Worm (Caenorhabditis elegans) whole organism, young adult: Measurements from ENCODE around the gene F31B9.7.

Source experiments
- B0336.3 ChIP-seq: fragments of 200-800 bp; sonication (Bioruptor generic); IDR thresholded peaks from 2 replicates; pipeline ENCODE4 v1.3.6; 2022; ENCODE audit warnings: missing genetic modification characterization, missing compliant biosample characterization
- C17E4.6 ChIP-seq: fragments of 200-800 bp; sonication (Bioruptor generic); IDR thresholded peaks from 2 replicates; pipeline ENCODE4 v1.3.6; 2022; ENCODE audit warnings: missing genetic modification reagents, missing genetic modification characterization, missing compliant biosample characterization
- F39B2.1 ChIP-seq: fragments of 200-800 bp; sonication (Bioruptor generic); IDR thresholded peaks from 2 replicates; pipeline ENCODE4 v1.3.6; 2022; ENCODE audit warnings: missing genetic modification reagents, missing genetic modification characterization, missing compliant biosample characterization
- F55B11.4 ChIP-seq: sonication (generic microtip); optimal IDR thresholded peaks from 2 replicates; lab custom pipeline; 2016; ENCODE audit warnings: missing compliant biosample characterization, missing genetic modification characterization, borderline replicate concordance; ENCODE audit not compliant: insufficient read depth
- K11D2.4 ChIP-seq: fragments of 200-800 bp; sonication (Bioruptor generic); IDR thresholded peaks from 2 replicates; pipeline ENCODE4 v1.3.6; 2022; ENCODE audit warnings: missing genetic modification reagents, missing genetic modification characterization, missing compliant biosample characterization
- ccch-3 ChIP-seq: fragments of 200-800 bp; sonication (Bioruptor generic); optimal IDR thresholded peaks from 2 replicates; lab custom pipeline; 2018; ENCODE audit warnings: mild to moderate bottlenecking, missing genetic modification characterization, missing compliant biosample characterization
- ceh-27 ChIP-seq: fragments of 200-800 bp; sonication (Bioruptor generic); optimal IDR thresholded peaks from 2 replicates; lab custom pipeline; 2018; ENCODE audit warnings: mild to moderate bottlenecking, missing genetic modification characterization, moderate library complexity, missing compliant biosample characterization
- ceh-58 ChIP-seq: fragments of 200-800 bp; sonication (Bioruptor generic); IDR thresholded peaks from 2 replicates; pipeline ENCODE4 v1.3.6; 2022; ENCODE audit warnings: missing genetic modification characterization, missing compliant biosample characterization
- dpff-1 ChIP-seq: sonication (generic microtip); optimal IDR thresholded peaks from 2 replicates; lab custom pipeline; 2017; ENCODE audit warnings: mild to moderate bottlenecking, missing genetic modification characterization, missing compliant biosample characterization
- dpl-1 ChIP-seq: fragments of 150-350 bp; optimal IDR thresholded peaks from 2 replicates; lab custom pipeline; 2014; ENCODE audit warnings: missing biosample characterization, missing genetic modification reagents, missing genetic modification characterization
- egl-18 ChIP-seq: fragments of 200-800 bp; sonication (Bioruptor generic); IDR thresholded peaks from 2 replicates; pipeline ENCODE4 v1.3.6; 2022; ENCODE audit warnings: missing genetic modification reagents, missing genetic modification characterization, missing compliant biosample characterization
- egrh-3 ChIP-seq: fragments of 200-800 bp; sonication (Bioruptor generic); IDR thresholded peaks from 2 replicates; pipeline ENCODE4 v1.3.6; 2022; ENCODE audit warnings: missing genetic modification reagents, missing genetic modification characterization, missing compliant biosample characterization
- hlh-12 ChIP-seq: sonication (generic microtip); optimal IDR thresholded peaks from 2 replicates; lab custom pipeline; 2016; ENCODE audit warnings: missing genetic modification characterization, missing compliant biosample characterization
- let-526 ChIP-seq: fragments of 200-800 bp; sonication (Bioruptor generic); IDR thresholded peaks from 2 replicates; pipeline ENCODE4 v1.3.6; 2022; ENCODE audit warnings: missing genetic modification reagents, missing genetic modification characterization, missing compliant biosample characterization
- lir-1 ChIP-seq: fragments of 200-800 bp; sonication (Bioruptor generic); conservative IDR thresholded peaks from 2 replicates; pipeline ENCODE4 v1.3.6; 2022; ENCODE audit warnings: missing genetic modification reagents, missing genetic modification characterization, missing compliant biosample characterization
- rcor-1 ChIP-seq: fragments of 200-800 bp; sonication (Bioruptor generic); IDR thresholded peaks from 2 replicates; pipeline ENCODE4 v1.3.6; 2022; ENCODE audit warnings: missing genetic modification reagents, missing genetic modification characterization, missing compliant biosample characterization
- snpc-1.1 ChIP-seq: sonication (generic microtip); optimal IDR thresholded peaks from 2 replicates; lab custom pipeline; 2017; ENCODE audit warnings: missing genetic modification characterization, mild to moderate bottlenecking, missing compliant biosample characterization, antibody characterized with exemption, moderate library complexity, missing genotype, missing genetic modification reagents; ENCODE audit not compliant: insufficient read depth
- snpc-4 ChIP-seq, 5 experiments: fragments of 150-350 bp in 1 of 5; sonication (generic microtip) in 4 of 5; optimal IDR thresholded peaks; 2 replicates each; lab custom pipeline; 2014 to 2018; ENCODE audit warnings: missing genetic modification characterization in 5 of 5, missing biosample characterization in 3 of 5, antibody characterized with exemption in 2 of 5, mild to moderate bottlenecking in 2 of 5, missing compliant biosample characterization in 2 of 5, missing genotype in 2 of 5, moderate library complexity in 2 of 5, missing genetic modification reagents in 1 of 5
- xnd-1 ChIP-seq: sonication (generic microtip); optimal IDR thresholded peaks from 2 replicates; lab custom pipeline; 2016; ENCODE audit warnings: missing genotype, missing genetic modification reagents, missing genetic modification characterization, missing compliant biosample characterization
- zfh-2 ChIP-seq: fragments of 200-800 bp; sonication (Bioruptor generic); conservative IDR thresholded peaks from 2 replicates; pipeline ENCODE4 v1.3.6; 2022; ENCODE audit warnings: missing genetic modification reagents, missing genetic modification characterization, missing compliant biosample characterization
- ztf-18 ChIP-seq: sonication (generic microtip); optimal IDR thresholded peaks from 2 replicates; lab custom pipeline; 2016; ENCODE audit warnings: missing genotype, mild to moderate bottlenecking, missing genetic modification characterization, missing compliant biosample characterization
- ztf-22 ChIP-seq: fragments of 200-800 bp; sonication (Bioruptor generic); optimal IDR thresholded peaks from 2 replicates; lab custom pipeline; 2018; ENCODE audit warnings: mild to moderate bottlenecking, missing genetic modification characterization, moderate library complexity, missing compliant biosample characterization

The F31B9.7 gene

ce11 chrX:15953086-15953485 is 33.6 kb downstream of the F31B9.7 start:
- TF ChIP-seq F39B2.1 (GFP tag; lab: Robert Waterston, UW) (no peak), K11D2.4 (no peak), snpc-1.1 (tag; lab: Kevin White, UChicago) (no peak), rcor-1 (GFP tag; lab: Robert Waterston, UW) (no peak), zfh-2 (peak; percentile 51; the same call in 1 of the 2 replicates), egrh-3 (GFP tag; lab: Robert Waterston, UW) (peak; percentile 34; the same call in 1 of the 2 replicates), B0336.3 (GFP tag; lab: Robert Waterston, UW) (no peak), let-526 (GFP tag; lab: Robert Waterston, UW) (no peak), hlh-12 (tag; lab: Kevin White, UChicago) (no peak), dpff-1 (no peak), snpc-4 (GFP tag; optimal IDR thresholded peaks at IDR 0.05; lab: Kevin White, UChicago) (no peak), snpc-4 (tag; optimal IDR thresholded peaks at IDR 0.05; lab: Kevin White, UChicago) (no peak), F55B11.4 (tag; lab: Kevin White, UChicago) (no peak)

ce11 chrX:15953611-15954010 is 34.1 kb downstream of the F31B9.7 start:
- TF ChIP-seq dpl-1 (GFP tag; lab: Kevin White, UChicago) = no peak
- TF ChIP-seq ccch-3 = no peak
- no peak for TF ChIP-seq ceh-58 (GFP tag; lab: Robert Waterston, UW)
- no peak for TF ChIP-seq lir-1 (GFP tag; lab: Robert Waterston, UW)
- no peak for TF ChIP-seq snpc-4 (GFP tag; optimal IDR thresholded peaks at IDR 0.05; lab: Kevin White, UChicago)
- peak in 3 of 4 experiments; percentile 53 to 91 (median 81) for TF ChIP-seq snpc-4 (tag; optimal IDR thresholded peaks at IDR 0.05; lab: Kevin White, UChicago)
- no peak for TF ChIP-seq ztf-18 (tag; lab: Kevin White, UChicago)
- no peak for TF ChIP-seq xnd-1
- TF ChIP-seq zfh-2 = no peak
- TF ChIP-seq snpc-1.1 (tag; lab: Kevin White, UChicago) = peak; percentile 18
- TF ChIP-seq ceh-27 (GFP tag; lab: Kevin White, UChicago) = no peak
- TF ChIP-seq C17E4.6 = no peak
- TF ChIP-seq ztf-22 (GFP tag; lab: Kevin White, UChicago) = no peak

- TF ChIP-seq egl-18 (GFP tag; lab: Robert Waterston, UW) = no peak
Observed at ce11 chrX:15958767-15959166, 39.3 kb downstream of the F31B9.7 start, which contains the start of gene C09G1.5. Gene C09G1.5 (plus strand): TSS chrX:15959067.
